Worm (Caenorhabditis elegans): Measurements from ENCODE around the gene C45H4.13.

Gene C45H4.13

DNA sequence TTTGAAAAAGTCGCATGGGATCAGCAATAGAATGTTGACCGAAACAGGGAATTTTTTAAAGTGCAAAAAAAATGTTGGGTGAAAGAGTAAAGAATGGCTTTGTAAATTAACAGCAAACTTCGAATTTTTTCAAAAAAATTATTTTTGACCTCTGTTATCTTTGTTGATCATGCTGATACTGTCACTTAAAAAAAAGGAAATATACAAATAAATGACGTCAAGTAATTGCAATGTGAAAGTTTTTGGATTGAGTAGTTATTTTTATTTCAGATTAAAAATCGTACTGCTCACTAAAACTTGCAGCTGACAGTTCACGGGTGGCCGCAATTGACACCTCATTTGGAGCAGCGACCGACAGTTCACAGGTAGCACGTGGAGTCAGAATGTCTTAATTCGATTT lies at the start of gene C45H4.13:
C45H4.13 (minus strand) TSS at position 101 of the 400 bp plus-strand sequence.
- TF ChIP-seq zip-4 (GFP tag; optimal IDR thresholded peaks at IDR 0.05), result no peak
- TF ChIP-seq elt-3 (tag; optimal IDR thresholded peaks at IDR 0.05), result no peak
- TF ChIP-seq alr-1 (tag; optimal IDR thresholded peaks at IDR 0.05; ENCODE audit: borderline replicate concordance), result no peak
- no peak for TF ChIP-seq efl-3 (GFP tag; optimal IDR thresholded peaks at IDR 0.05)
- no peak for TF ChIP-seq nhr-237 (tag; optimal IDR thresholded peaks at IDR 0.05)
- TF ChIP-seq snpc-4 (tag; optimal IDR thresholded peaks at IDR 0.05), result no peak
- TF ChIP-seq ceh-90 (tag; optimal IDR thresholded peaks at IDR 0.05), result no peak
- TF ChIP-seq ets-5 (GFP tag; IDR thresholded peaks at IDR 0.05), result no peak
- TF ChIP-seq snu-23 (GFP tag; optimal IDR thresholded peaks at IDR 0.05), result no peak
- TF ChIP-seq mab-9 (GFP tag; IDR thresholded peaks at IDR 0.05), result no peak

ce11 chrV:2200402-2200801 lies 49.6 kb upstream of the C45H4.13 start:
- no peak for TF ChIP-seq unc-86 (tag; optimal IDR thresholded peaks at IDR 0.05)
- TF ChIP-seq skn-1 (tag; optimal IDR thresholded peaks at IDR 0.05), result no peak
- TF ChIP-seq swsn-7 (tag; optimal IDR thresholded peaks at IDR 0.05), result no peak
- TF ChIP-seq vab-15 (tag; optimal IDR thresholded peaks at IDR 0.05), result no peak
- TF ChIP-seq fkh-4 (tag; optimal IDR thresholded peaks at IDR 0.05; ENCODE audit: borderline replicate concordance), result no peak
- TF ChIP-seq rnt-1 (tag; optimal IDR thresholded peaks at IDR 0.05), result no peak
- no peak for TF ChIP-seq F16B12.6 (tag; optimal IDR thresholded peaks at IDR 0.05)
- no peak for TF ChIP-seq lin-35 (GFP tag; optimal IDR thresholded peaks at IDR 0.05)
- TF ChIP-seq nhr-11 (tag; optimal IDR thresholded peaks at IDR 0.05), result no peak
- TF ChIP-seq nhr-47 (tag; optimal IDR thresholded peaks at IDR 0.05), result no peak
- TF ChIP-seq nhr-237 (tag; optimal IDR thresholded peaks at IDR 0.05), result no peak
- no peak for TF ChIP-seq mdl-1 (tag; optimal IDR thresholded peaks at IDR 0.05)
- TF ChIP-seq xbp-1 (tag; optimal IDR thresholded peaks at IDR 0.05), result no peak
- TF ChIP-seq dsc-1 (tag; optimal IDR thresholded peaks at IDR 0.05), result no peak
- no peak for TF ChIP-seq ztf-11 (tag; optimal IDR thresholded peaks at IDR 0.05)

ce11 chrV:2199594-2199993 lies 48.8 kb upstream of the C45H4.13 start:
- TF ChIP-seq snpc-4 (tag; optimal IDR thresholded peaks at IDR 0.05), result peak; percentile 26
- TF ChIP-seq nhr-90 (tag; optimal IDR thresholded peaks at IDR 0.05; ENCODE audit: poor library complexity), result no peak

DNA sequence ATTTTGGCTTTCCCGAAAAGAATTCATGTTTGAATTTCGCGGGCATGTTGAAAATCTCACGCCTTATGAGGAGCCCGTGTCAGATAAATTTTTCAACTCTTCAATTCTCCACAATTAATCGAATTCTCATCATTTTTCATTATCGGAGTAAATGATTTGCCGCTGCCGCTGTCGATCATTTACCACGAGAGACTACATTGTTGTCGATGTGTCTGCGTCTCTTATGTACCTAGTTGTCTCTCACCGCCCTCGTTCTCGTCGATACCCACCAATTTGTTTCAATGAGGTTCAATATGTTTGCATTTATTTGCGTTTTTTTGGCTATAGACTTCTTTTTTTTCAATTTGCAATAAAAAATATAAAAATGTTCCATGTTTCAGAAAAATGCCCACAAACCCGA lies 41.3 kb upstream of the C45H4.13 start, which contains the start of gene nhr-13:
nhr-13 (plus strand) TSS at position 369 of the 400 bp plus-strand sequence.
- no peak for TF ChIP-seq unc-98 (GFP tag; IDR thresholded peaks at IDR 0.05)
- TF ChIP-seq grh-1 (GFP tag; IDR thresholded peaks at IDR 0.05), result no peak
- peak in 1 of 2 experiments; percentile 36 for TF ChIP-seq lin-35 (GFP tag; optimal IDR thresholded peaks at IDR 0.05)
- TF ChIP-seq lir-3 (tag; optimal IDR thresholded peaks at IDR 0.05; ENCODE audit: poor library complexity), result no peak
- no peak for TF ChIP-seq pqm-1 (tag; optimal IDR thresholded peaks at IDR 0.05)
- peak; percentile 30 for TF ChIP-seq snu-23 (GFP tag; optimal IDR thresholded peaks at IDR 0.05)
- TF ChIP-seq fos-1 (tag; optimal IDR thresholded peaks at IDR 0.05), result no peak
- TF ChIP-seq rnt-1 (tag; optimal IDR thresholded peaks at IDR 0.05), result peak; percentile 18
- peak; percentile 64 for TF ChIP-seq dsc-1 (tag; optimal IDR thresholded peaks at IDR 0.05)
- peak; percentile 85 for TF ChIP-seq nhr-20 (tag; optimal IDR thresholded peaks at IDR 0.05)
- TF ChIP-seq F16B12.6 (tag; optimal IDR thresholded peaks at IDR 0.05), result no peak
- TF ChIP-seq ets-5 (GFP tag; IDR thresholded peaks at IDR 0.05), result no peak
- no peak for TF ChIP-seq jun-1 (tag; optimal IDR thresholded peaks at IDR 0.05)
- no peak for TF ChIP-seq lin-15B (tag; optimal IDR thresholded peaks at IDR 0.05)
- no peak for TF ChIP-seq dpl-1 (GFP tag; optimal IDR thresholded peaks at IDR 0.05)
- no peak for TF ChIP-seq sox-4 (tag; optimal IDR thresholded peaks at IDR 0.05)
- no peak for TF ChIP-seq zag-1 (tag; optimal IDR thresholded peaks at IDR 0.05)
- TF ChIP-seq efl-3 (GFP tag; optimal IDR thresholded peaks at IDR 0.05), result no peak
- TF ChIP-seq elt-2 (tag; optimal IDR thresholded peaks at IDR 0.05), result peak; percentile 50
- TF ChIP-seq pag-3 (tag; optimal IDR thresholded peaks at IDR 0.05; ENCODE audit: borderline replicate concordance, insufficient read depth), result no peak
- TF ChIP-seq mdl-1 (tag; optimal IDR thresholded peaks at IDR 0.05), result peak in 1 of 2 experiments; percentile 43
- peak in 1 of 2 experiments; percentile 17 for TF ChIP-seq efl-1 (optimal IDR thresholded peaks at IDR 0.05)
- TF ChIP-seq efl-1 (GFP tag; optimal IDR thresholded peaks at IDR 0.05 in 1 of 2), result peak in 1 of 2 experiments; percentile 50
- no peak for TF ChIP-seq vab-15 (tag; optimal IDR thresholded peaks at IDR 0.05)
- TF ChIP-seq unc-86 (tag; optimal IDR thresholded peaks at IDR 0.05), result no peak
- TF ChIP-seq nhr-90 (tag; optimal IDR thresholded peaks at IDR 0.05; ENCODE audit: poor library complexity), result peak; percentile 17
- no peak for TF ChIP-seq sptf-1 (tag; optimal IDR thresholded peaks at IDR 0.05)
- TF ChIP-seq ceh-63 (GFP tag; optimal IDR thresholded peaks at IDR 0.05), result no peak
- no peak for TF ChIP-seq tlp-1 (tag; optimal IDR thresholded peaks at IDR 0.05)
- TF ChIP-seq nhr-84 (tag; optimal IDR thresholded peaks at IDR 0.05), result no peak
- no peak for TF ChIP-seq egl-13 (tag; optimal IDR thresholded peaks at IDR 0.05)
- no peak for TF ChIP-seq hlh-17 (GFP tag; optimal IDR thresholded peaks at IDR 0.05; ENCODE audit: borderline replicate concordance)
